Worm (Caenorhabditis elegans): Measurements from ENCODE around the gene mccc-1.

- TF ChIP-seq daf-12 (tag; optimal IDR thresholded peaks at IDR 0.05) (no peak), lin-15B (tag; optimal IDR thresholded peaks at IDR 0.05) (no peak)
These were observed 33.7 kb downstream of the mccc-1 start for ce11 chrIV:9918021-9918420.

Data from whole organism, L4 larva.